Fruit fly (Drosophila melanogaster): ENCODE measurements around the gene CG9259.

CG9259 gene

dm6 chr2L:21108759-21109282 is 19.6 kb downstream of the CG9259 start (continued):
- TF ChIP-seq CG1603 (tag; optimal IDR thresholded peaks at IDR 0.05) (no peak), CG31224 (GFP tag; IDR thresholded peaks at IDR 0.05) (no peak), CG10209 (GFP tag; optimal IDR thresholded peaks at IDR 0.05) (peak; percentile 61), CG8359 (GFP tag; optimal IDR thresholded peaks at IDR 0.05; ENCODE audit: borderline replicate concordance) (no peak), Dbx (GFP tag; IDR thresholded peaks at IDR 0.05) (no peak), C15 (GFP tag; IDR thresholded peaks at IDR 0.05) (0 out of 3 replicates have a peak, but pooled peaks have one; percentile 54), eve (GFP tag; optimal IDR thresholded peaks at IDR 0.05) (peak in 1 of 2 experiments; percentile 44), gem (tag; optimal IDR thresholded peaks at IDR 0.05) (peak; percentile 82), Sin3A (optimal IDR thresholded peaks at IDR 0.05) (no peak), pita (GFP tag; optimal IDR thresholded peaks at IDR 0.05) (no peak), hbn (GFP tag; IDR thresholded peaks at IDR 0.05; ENCODE audit: partially characterized antibody) (no peak), dimm (GFP tag; IDR thresholded peaks at IDR 0.05) (no peak), NC2β (GFP tag; optimal IDR thresholded peaks at IDR 0.05) (peak; percentile 24), CG17612 (GFP tag; IDR thresholded peaks at IDR 0.05) (no peak), CG32772 (GFP tag; IDR thresholded peaks at IDR 0.05) (no peak), Rx (GFP tag; IDR thresholded peaks at IDR 0.05) (no peak), CG33557 (GFP tag; optimal IDR thresholded peaks at IDR 0.05) (peak; percentile 56), ATbp (GFP tag; optimal IDR thresholded peaks at IDR 0.05) (peak; percentile 34), onecut (GFP tag; IDR thresholded peaks at IDR 0.05) (peak; percentile 49), ac (GFP tag; optimal IDR thresholded peaks at IDR 0.05) (peak; percentile 34), Rfx (GFP tag; IDR thresholded peaks at IDR 0.05) (no peak; the same call in 1 of the 2 replicates), sqz (GFP tag; optimal IDR thresholded peaks at IDR 0.05) (peak; percentile 31), ato (GFP tag; IDR thresholded peaks at IDR 0.05; ENCODE audit: partially characterized antibody) (no peak), trem (tag; optimal IDR thresholded peaks at IDR 0.05) (peak; percentile 40), gcm (GFP tag; optimal IDR thresholded peaks at IDR 0.05) (peak; percentile 69), psq (GFP tag; optimal IDR thresholded peaks at IDR 0.05) (no peak), CG3281 (GFP tag; optimal IDR thresholded peaks at IDR 0.05) (peak; percentile 25), CG2678 (tag; optimal IDR thresholded peaks at IDR 0.05) (peak; percentile 63), CG8290 (GFP tag; optimal IDR thresholded peaks at IDR 0.05) (peak; percentile 67), CG8290 (tag; optimal IDR thresholded peaks at IDR 0.05) (peak; percentile 2 to 60), CG11560 (tag; IDR thresholded peaks at IDR 0.05) (no peak), CG30020 (tag; optimal IDR thresholded peaks at IDR 0.05) (peak; percentile 44), maf-S (GFP tag; optimal IDR thresholded peaks at IDR 0.05) (peak; percentile 36), chinmo (GFP tag; IDR thresholded peaks at IDR 0.05; ENCODE audit: partially characterized antibody) (no peak), CG34422 (GFP tag; IDR thresholded peaks at IDR 0.05) (0 out of 3 replicates have a peak, but pooled peaks have one; percentile 13), ro (GFP tag; IDR thresholded peaks at IDR 0.05) (no peak), sens (GFP tag) (peak; percentile 95), CG10959 (GFP tag; IDR thresholded peaks at IDR 0.05) (peak; percentile 58), al (GFP tag; IDR thresholded peaks at IDR 0.05) (no peak), ftz-f1 (GFP tag; optimal IDR thresholded peaks at IDR 0.05) (no peak), Spps (tag; optimal IDR thresholded peaks at IDR 0.05) (peak; percentile 37), CG2129 (GFP tag; IDR thresholded peaks at IDR 0.05; ENCODE audit: partially characterized antibody) (no peak), Hmr (GFP tag; optimal IDR thresholded peaks at IDR 0.05) (peak; percentile 49), CG4282 (GFP tag; optimal IDR thresholded peaks at IDR 0.05) (no peak), Mrtf (GFP tag; IDR thresholded peaks at IDR 0.05) (no peak), CG14050 (GFP tag; IDR thresholded peaks at IDR 0.05) (no peak), pnt (GFP tag; optimal IDR thresholded peaks at IDR 0.05) (peak; percentile 37), vvl (GFP tag; IDR thresholded peaks at IDR 0.05) (peak; percentile 76), chn (GFP tag; optimal IDR thresholded peaks at IDR 0.05) (peak; percentile 74), ara (GFP tag; IDR thresholded peaks at IDR 0.05) (peak; percentile 64; the same call in 1 of the 2 replicates), Chrac-16 (GFP tag; optimal IDR thresholded peaks at IDR 0.05) (peak; percentile 33), Xbp1 (GFP tag; optimal IDR thresholded peaks at IDR 0.05) (peak; percentile 70)

Data from whole organism, embryonic.